Fruit fly (Drosophila melanogaster) whole organism, embryonic: ENCODE data around the gene cype.

ENCODE experiments used
- Chrac-16 ChIP-seq: fragments of 200-800 bp; sonication (Bioruptor generic); optimal IDR thresholded peaks from 3 replicates; lab custom pipeline; 2016; ENCODE audit warnings: missing biosample characterization, missing genetic modification characterization
- Gug ChIP-seq: fragments of 200-800 bp; sonication (Bioruptor generic); IDR thresholded peaks from 4 replicates; pipeline ENCODE4 v1.3.6; 2022; ENCODE audit warnings: missing biosample characterization, missing genetic modification characterization
- cato ChIP-seq: fragments of 200-800 bp; sonication (Bioruptor generic); optimal IDR thresholded peaks from 2 replicates; lab custom pipeline; 2016; ENCODE audit warnings: missing biosample characterization, missing genetic modification characterization, borderline replicate concordance
- dysf ChIP-seq: fragments of 200-800 bp; sonication (Bioruptor generic); IDR thresholded peaks from 3 replicates; pipeline ENCODE4 v1.3.6; 2022; ENCODE audit warnings: missing biosample characterization, missing genetic modification characterization
- mld ChIP-seq: fragments of 200-800 bp; sonication (Bioruptor generic); IDR thresholded peaks from 3 replicates; pipeline ENCODE4 v1.3.6; 2022; ENCODE audit warnings: missing biosample characterization, missing genetic modification characterization; ENCODE audit not compliant: partially characterized antibody
- schlank ChIP-seq: fragments of 200-800 bp; sonication (Bioruptor generic); optimal IDR thresholded peaks from 2 replicates; lab custom pipeline; 2018; ENCODE audit warnings: missing biosample characterization, mild to moderate bottlenecking, missing genetic modification characterization

DNA sequence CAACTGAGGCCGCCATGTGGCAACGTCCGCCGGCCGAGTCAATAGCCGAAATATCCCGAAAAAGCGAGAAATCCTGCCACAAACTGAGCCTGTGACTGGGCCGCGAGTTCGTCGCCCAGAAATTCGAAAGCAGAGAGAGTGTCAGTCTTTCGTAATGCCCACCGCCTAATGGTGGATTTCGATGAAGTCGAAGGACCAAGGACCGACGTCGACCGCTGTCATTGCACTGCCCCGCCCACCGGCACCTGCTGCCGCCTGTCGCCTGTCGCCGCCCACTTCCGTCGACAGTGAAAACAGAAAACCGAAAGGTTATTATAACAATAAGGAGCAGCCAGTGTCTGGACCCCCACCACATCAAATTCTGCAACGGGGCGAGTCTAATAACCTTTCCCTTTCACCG is 40.5 kb upstream of the cype start:
- TF ChIP-seq dysf (no peak), Gug (no peak), mld (no peak), cato (GFP tag; lab: Kevin White, UChicago) (no peak), schlank (tag; lab: Kevin White, UChicago) (no peak), Chrac-16 (GFP tag; lab: Kevin White, UChicago) (no peak)
